Fruit fly (Drosophila melanogaster): Measurements from ENCODE around the gene RpS27.

RpS27 gene

DNA sequence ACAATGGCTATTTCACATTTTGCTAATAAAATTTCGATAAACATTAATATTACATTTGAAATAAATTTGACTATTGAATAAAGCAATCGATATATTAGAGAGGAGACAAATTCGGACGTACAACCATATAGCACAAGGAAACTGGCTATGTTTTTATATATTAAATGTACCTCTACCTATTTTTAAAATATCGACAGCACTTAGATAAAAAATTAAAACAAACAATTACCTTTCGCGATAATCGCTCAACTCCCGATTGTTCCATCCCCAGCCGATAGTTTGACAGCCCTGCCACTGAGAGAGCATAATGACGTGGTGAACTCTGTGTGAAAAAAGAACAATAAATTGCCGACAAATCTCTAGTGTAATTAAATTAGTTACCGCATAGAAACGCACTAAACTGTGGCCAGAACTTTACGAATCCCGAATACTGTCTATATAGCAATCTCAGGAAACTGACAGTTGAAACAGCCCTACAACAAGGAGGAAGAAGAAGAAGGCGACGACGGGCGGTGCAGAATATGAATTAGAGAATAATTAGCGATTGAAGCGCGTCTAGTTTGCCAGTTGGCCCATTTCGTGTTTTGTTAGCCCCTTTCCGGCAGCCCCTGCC, 11.4 kb upstream of the RpS27 start, which contains the start of gene CG11857 (continued):
- TF ChIP-seq B-H1 (GFP tag; IDR thresholded peaks at IDR 0.05), result peak; percentile 98
- TF ChIP-seq sob (GFP tag; IDR thresholded peaks at IDR 0.05), result peak; percentile 100
- peak; percentile 95 for TF ChIP-seq Lim3 (GFP tag; IDR thresholded peaks at IDR 0.05)
- peak; percentile 99 for TF ChIP-seq MBD-R2 (GFP tag; IDR thresholded peaks at IDR 0.05)
- TF ChIP-seq Dad (GFP tag; optimal IDR thresholded peaks at IDR 0.05), result peak; percentile 97
- TF ChIP-seq HmgD (GFP tag; optimal IDR thresholded peaks at IDR 0.05), result peak; percentile 95
- TF ChIP-seq nerfin-1 (tag; optimal IDR thresholded peaks at IDR 0.05), result peak; percentile 95
- TF ChIP-seq CG14667 (GFP tag; IDR thresholded peaks at IDR 0.05), result peak; percentile 99
- peak; percentile 99 for TF ChIP-seq HmgZ (tag; optimal IDR thresholded peaks at IDR 0.05)
- TF ChIP-seq CG7987 (GFP tag; optimal IDR thresholded peaks at IDR 0.05), result peak; percentile 95
- TF ChIP-seq lilli (GFP tag; optimal IDR thresholded peaks at IDR 0.05), result peak; percentile 99
- peak; percentile 80 for TF ChIP-seq run (tag; optimal IDR thresholded peaks at IDR 0.05)
- TF ChIP-seq CG34376 (GFP tag; optimal IDR thresholded peaks at IDR 0.05), result peak; percentile 97
- TF ChIP-seq p53 (GFP tag; optimal IDR thresholded peaks at IDR 0.05), result peak; percentile 93
- peak; percentile 97 for TF ChIP-seq CG4820 (GFP tag; optimal IDR thresholded peaks at IDR 0.05)
- peak; percentile 98 for TF ChIP-seq CG15696 (tag; optimal IDR thresholded peaks at IDR 0.05)
- no peak for TF ChIP-seq CG17568 (GFP tag; optimal IDR thresholded peaks at IDR 0.05)
- TF ChIP-seq CG10366 (GFP tag; IDR thresholded peaks at IDR 0.05), result peak; percentile 99
- peak; percentile 96 for TF ChIP-seq tx (GFP tag; optimal IDR thresholded peaks at IDR 0.05)
- peak; percentile 96 for TF ChIP-seq twi (tag; optimal IDR thresholded peaks at IDR 0.05)
- peak; percentile 97 for TF ChIP-seq CG13123 (GFP tag; optimal IDR thresholded peaks at IDR 0.05)
- TF ChIP-seq sd (tag; optimal IDR thresholded peaks at IDR 0.05), result peak; percentile 90
- TF ChIP-seq CG8765 (GFP tag; IDR thresholded peaks at IDR 0.05), result peak; percentile 98
- TF ChIP-seq dimm (GFP tag; IDR thresholded peaks at IDR 0.05), result peak; percentile 97
- TF ChIP-seq CG9609 (GFP tag; optimal IDR thresholded peaks at IDR 0.05), result peak; percentile 98
- peak; percentile 100 for TF ChIP-seq CG4404 (GFP tag; IDR thresholded peaks at IDR 0.05)
- TF ChIP-seq tup (GFP tag; optimal IDR thresholded peaks at IDR 0.05), result peak; percentile 94
- TF ChIP-seq cg (GFP tag; optimal IDR thresholded peaks at IDR 0.05), result no peak
- peak; percentile 91 for TF ChIP-seq BtbVII (GFP tag; optimal IDR thresholded peaks at IDR 0.05)
- TF ChIP-seq hbn (GFP tag; IDR thresholded peaks at IDR 0.05; ENCODE audit: partially characterized antibody), result peak; percentile 100
- TF ChIP-seq CG15514 (GFP tag; optimal IDR thresholded peaks at IDR 0.05), result peak; percentile 93
- peak; percentile 92 for TF ChIP-seq CG30020 (tag; optimal IDR thresholded peaks at IDR 0.05)
- TF ChIP-seq CG7357 (GFP tag; IDR thresholded peaks at IDR 0.05), result peak; percentile 95
- TF ChIP-seq lmd (GFP tag; IDR thresholded peaks at IDR 0.05), result peak; percentile 99
- peak; percentile 93 for TF ChIP-seq onecut (GFP tag; IDR thresholded peaks at IDR 0.05)
- TF ChIP-seq H15 (GFP tag; IDR thresholded peaks at IDR 0.05), result peak; percentile 99
- TF ChIP-seq z (GFP tag; IDR thresholded peaks at IDR 0.05), result peak; percentile 70; the same call in 2 of the 3 replicates

DNA sequence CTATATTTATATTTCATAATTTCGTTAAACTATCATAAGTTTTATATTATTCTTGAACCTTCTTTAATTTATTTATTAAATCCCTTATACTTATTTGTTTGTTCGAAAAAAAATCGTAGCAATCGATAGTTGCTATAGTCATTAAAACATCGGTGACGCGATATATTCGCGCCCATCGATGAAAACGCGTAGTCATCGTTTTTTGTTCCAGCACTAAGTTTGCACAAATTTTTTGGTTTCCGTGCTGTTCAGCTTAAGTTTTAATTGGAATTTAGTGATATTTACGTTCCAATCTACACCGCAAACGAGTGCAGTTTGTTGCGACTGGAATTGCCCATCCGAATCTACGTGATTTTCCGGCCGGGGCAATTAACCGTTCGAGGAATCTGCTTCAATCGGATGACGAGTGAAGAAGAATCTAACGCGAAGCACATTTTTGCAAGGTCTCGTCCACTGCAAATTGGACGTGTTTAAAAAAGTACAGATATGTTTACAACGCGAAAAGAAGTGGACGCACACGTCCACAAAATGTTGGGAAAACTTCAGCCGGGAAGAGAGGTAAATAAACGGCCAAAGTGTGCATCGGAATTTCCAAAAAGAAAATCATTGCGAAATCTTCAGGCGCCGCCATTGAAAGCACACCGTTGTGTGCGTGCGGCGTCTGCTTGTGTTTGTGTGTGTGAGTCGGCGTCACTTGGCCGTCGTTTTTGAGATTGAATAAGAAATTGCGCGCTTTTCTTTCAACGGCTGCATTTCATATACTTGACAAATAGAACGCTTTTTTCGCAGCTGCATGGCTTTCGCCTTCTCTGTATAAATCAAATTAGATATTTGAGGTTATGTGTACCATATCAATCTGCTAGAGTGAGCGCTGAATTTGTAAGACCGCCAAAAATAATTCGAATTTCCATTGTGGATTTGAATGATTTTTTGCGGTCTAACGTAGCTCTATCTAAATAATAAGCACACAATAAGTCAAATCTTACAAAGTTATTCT, 2.1 kb upstream of the RpS27 start, which contains the start of gene Nup358:
Gene Nup358 (plus strand): TSS at position 204 of the 997 bp plus-strand sequence.
- TF ChIP-seq CG17385 (GFP tag; optimal IDR thresholded peaks at IDR 0.05), result peak; percentile 71
- TF ChIP-seq Lim3 (GFP tag; IDR thresholded peaks at IDR 0.05), result no peak
- peak; percentile 5; the same call in 1 of the 2 replicates for TF ChIP-seq Adf1 (GFP tag; IDR thresholded peaks at IDR 0.05)
- TF ChIP-seq CG12769 (tag; optimal IDR thresholded peaks at IDR 0.05), result no peak
- TF ChIP-seq stc (GFP tag; IDR thresholded peaks at IDR 0.05), result no peak
- no peak for TF ChIP-seq salm (tag; optimal IDR thresholded peaks at IDR 0.05)
- peak; percentile 98 for TF ChIP-seq Scr (GFP tag; IDR thresholded peaks at IDR 0.05; ENCODE audit: partially characterized antibody)
- peak; percentile 62 for TF ChIP-seq stwl (tag; optimal IDR thresholded peaks at IDR 0.05)
- TF ChIP-seq CG9797 (GFP tag; optimal IDR thresholded peaks at IDR 0.05), result peak; percentile 8
- TF ChIP-seq CG9932 (GFP tag; IDR thresholded peaks at IDR 0.05), result peak; percentile 64
- peak; percentile 98 for TF ChIP-seq chinmo (GFP tag; IDR thresholded peaks at IDR 0.05; ENCODE audit: partially characterized antibody)
- TF ChIP-seq Abd-B (GFP tag; optimal IDR thresholded peaks at IDR 0.05), result peak; percentile 14
- TF ChIP-seq corto (GFP tag; optimal IDR thresholded peaks at IDR 0.05), result peak; percentile 16

All from whole organism, embryonic.